Worm (Caenorhabditis elegans): ENCODE measurements around the gene fipp-1.
"Not testable (repeated sequence)": the region's sequence is repeated elsewhere in the genome, so short reads cannot be mapped to it uniquely, and the experiment has no call there.

Gene fipp-1

ce11 chrV:4333518-4333917 lies 38.1 kb upstream of the fipp-1 start:
- peak in 1 of 2 experiments; percentile 76; a peak in 1 of 4 replicates for TF ChIP-seq madf-5 (GFP tag; IDR thresholded peaks at IDR 0.05)

- TF ChIP-seq ceh-28, aly-2, nhr-48 (tag; optimal IDR thresholded peaks at IDR 0.05): not testable (repeated sequence)
Measured at ce11 chrV:4336462-4336861, 35.1 kb upstream of the fipp-1 start, which contains the start of gene irld-1. irld-1 (plus strand) TSS chrV:4336762.

- TF ChIP-seq duxl-1 (tag; optimal IDR thresholded peaks at IDR 0.05; ENCODE audit: poor library complexity) (no peak), lin-38 (GFP tag; IDR thresholded peaks at IDR 0.05) (peak; percentile 43), dpl-1 (GFP tag; optimal IDR thresholded peaks at IDR 0.05) (peak; percentile 50)
Measured at ce11 chrV:4339479-4339878, 32.1 kb upstream of the fipp-1 start.

- TF ChIP-seq lin-38 (GFP tag; IDR thresholded peaks at IDR 0.05): peak; percentile 37; the same call in 1 of the 2 replicates
- TF ChIP-seq dmd-9 (GFP tag; IDR thresholded peaks at IDR 0.05): no peak
Measured at ce11 chrV:4341208-4341607, 30.4 kb upstream of the fipp-1 start, which contains the start of gene glrx-3. glrx-3 (minus strand) TSS chrV:4341308.

DNA sequence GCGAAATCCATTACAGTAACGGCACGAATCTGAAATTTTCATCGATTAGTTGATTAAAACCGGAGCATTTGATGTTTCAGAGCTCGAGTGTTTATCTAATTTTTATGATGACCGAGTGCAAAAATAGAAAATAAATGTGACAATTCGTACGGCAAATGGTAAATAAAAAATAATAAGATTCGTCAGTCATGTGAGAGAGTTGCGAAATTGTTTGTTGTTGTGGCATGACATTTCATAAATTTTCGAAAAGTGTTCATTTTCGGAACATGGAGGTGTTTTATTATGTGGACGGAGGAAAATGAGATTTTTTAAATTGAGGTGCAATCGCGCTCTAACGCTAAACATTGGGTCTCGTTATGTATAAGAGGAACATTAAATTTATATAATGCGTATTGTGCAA lies 29.9 kb upstream of the fipp-1 start:
- no peak for TF ChIP-seq sdz-12 (GFP tag; optimal IDR thresholded peaks at IDR 0.05)
- TF ChIP-seq vab-7 (GFP tag; IDR thresholded peaks at IDR 0.05): no peak
- TF ChIP-seq F49E8.2 (tag; optimal IDR thresholded peaks at IDR 0.05; ENCODE audit: borderline replicate concordance): no peak
- TF ChIP-seq hlh-30 (tag; optimal IDR thresholded peaks at IDR 0.05; ENCODE audit: insufficient read depth): peak; percentile 14
- TF ChIP-seq lin-38 (GFP tag; IDR thresholded peaks at IDR 0.05): peak; percentile 42; the same call in 1 of the 2 replicates
- TF ChIP-seq lin-39 (tag; optimal IDR thresholded peaks at IDR 0.05): no peak
- TF ChIP-seq daf-16 (GFP tag; optimal IDR thresholded peaks at IDR 0.05): no peak
- peak; percentile 34 for TF ChIP-seq daf-16 (tag; optimal IDR thresholded peaks at IDR 0.05)
- TF ChIP-seq T20F7.1 (GFP tag; optimal IDR thresholded peaks at IDR 0.05): no peak
- no peak for TF ChIP-seq nhr-48 (tag; optimal IDR thresholded peaks at IDR 0.05)
- TF ChIP-seq zfp-3 (GFP tag; conservative IDR thresholded peaks at IDR 0.05): no peak
- no peak for TF ChIP-seq nhr-25 (tag; optimal IDR thresholded peaks at IDR 0.05; ENCODE audit: borderline replicate concordance, insufficient read depth)

- TF ChIP-seq cey-2 (tag; optimal IDR thresholded peaks at IDR 0.05; ENCODE audit: borderline replicate concordance, insufficient read depth) (no peak), hmg-1.1 (GFP tag; IDR thresholded peaks at IDR 0.05) (no peak), mxl-3 (GFP tag; optimal IDR thresholded peaks at IDR 0.05) (no peak), F49E8.2 (tag; optimal IDR thresholded peaks at IDR 0.05; ENCODE audit: borderline replicate concordance) (no peak), gei-8 (GFP tag; optimal IDR thresholded peaks at IDR 0.05) (no peak), sdz-12 (GFP tag; optimal IDR thresholded peaks at IDR 0.05) (no peak), lin-38 (GFP tag; IDR thresholded peaks at IDR 0.05) (peak; percentile 44), ZK546.5 (tag; optimal IDR thresholded peaks at IDR 0.05) (no peak), aha-1 (tag) (no peak), lim-7 (GFP tag; IDR thresholded peaks at IDR 0.05) (0 out of 2 replicates have a peak, but pooled peaks have one; percentile 19), jun-1 (tag; optimal IDR thresholded peaks at IDR 0.05) (no peak), tag-97 (GFP tag; IDR thresholded peaks at IDR 0.05) (no peak), aly-2 (tag; optimal IDR thresholded peaks at IDR 0.05) (no peak), zip-11 (GFP tag; IDR thresholded peaks at IDR 0.05) (no peak), ceh-62 (tag; optimal IDR thresholded peaks at IDR 0.05) (no peak), mep-1 (tag; optimal IDR thresholded peaks at IDR 0.05) (no peak), pha-4 (GFP tag; IDR thresholded peaks at IDR 0.05) (0 out of 2 replicates have a peak, but pooled peaks have one; percentile 16), pha-4 (tag; optimal IDR thresholded peaks at IDR 0.05) (no peak), vab-7 (GFP tag; IDR thresholded peaks at IDR 0.05) (no peak), dve-1 (tag; optimal IDR thresholded peaks at IDR 0.05; ENCODE audit: insufficient read depth) (no peak), mdt-29 (GFP tag; IDR thresholded peaks at IDR 0.05) (no peak), nhr-42 (GFP tag; IDR thresholded peaks at IDR 0.05) (no peak), unc-62 (GFP tag; optimal IDR thresholded peaks at IDR 0.05 in 1 of 2) (no peak), unc-62 (tag; optimal IDR thresholded peaks at IDR 0.05) (no peak), dmd-9 (GFP tag; IDR thresholded peaks at IDR 0.05) (no peak), set-16 (GFP tag; IDR thresholded peaks at IDR 0.05) (no peak), fos-1 (tag; optimal IDR thresholded peaks at IDR 0.05) (no peak), ceh-20 (GFP tag; IDR thresholded peaks at IDR 0.05) (no peak), unc-39 (tag; optimal IDR thresholded peaks at IDR 0.05) (no peak)
Measured at ce11 chrV:4345714-4346113, 25.9 kb upstream of the fipp-1 start, which contains the start of gene figl-1. figl-1 (minus strand) TSS chrV:4345999.

Measured in whole organism, L4 larva.